Worm (Caenorhabditis elegans): ENCODE measurements around the gene M163.9.

The M163.9 gene

ce11 chrX:14473740-14474139 is 4.4 kb downstream of the M163.9 start, which contains the start of gene M163.5:
Gene M163.5, plus strand, starts transcription at chrX:14474040.
- no peak for TF ChIP-seq T26A8.4 (GFP tag; IDR thresholded peaks at IDR 0.05)
- TF ChIP-seq lin-15B (tag; optimal IDR thresholded peaks at IDR 0.05): no peak
- no peak for TF ChIP-seq php-3 (GFP tag; IDR thresholded peaks at IDR 0.05)
- no peak for TF ChIP-seq nhr-48 (tag; optimal IDR thresholded peaks at IDR 0.05)
- TF ChIP-seq hlh-11 (tag; optimal IDR thresholded peaks at IDR 0.05): no peak
- TF ChIP-seq tra-1 (GFP tag; IDR thresholded peaks at IDR 0.05): no peak

DNA sequence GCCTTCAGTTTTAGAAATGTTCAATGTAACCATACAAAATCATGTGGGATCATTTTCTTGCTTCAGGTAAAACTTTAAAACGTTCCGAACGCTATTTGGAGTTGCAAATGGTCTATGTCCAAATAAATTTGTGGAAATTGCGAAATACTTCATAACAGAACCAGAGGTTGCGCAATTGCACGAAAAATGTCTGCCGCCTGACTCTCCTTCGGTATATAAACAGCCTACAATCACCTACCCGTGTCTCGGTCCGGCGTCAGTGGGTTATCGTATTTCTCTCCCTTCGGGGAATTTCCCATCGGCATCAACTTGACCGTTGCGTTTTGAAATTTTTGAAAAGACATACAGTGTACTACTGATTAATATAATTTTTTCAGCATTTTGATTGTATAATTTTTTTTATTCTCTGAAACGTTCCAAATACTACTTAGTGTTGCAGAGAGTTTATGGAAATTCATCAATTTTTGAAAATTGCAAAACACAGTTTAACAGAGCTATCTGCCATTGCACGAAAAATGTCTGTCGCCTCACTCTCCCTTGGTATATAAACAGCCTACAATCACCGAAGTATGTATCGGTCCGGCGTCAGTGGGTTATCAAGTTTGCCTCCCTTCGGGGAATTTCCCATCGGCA is 7.4 kb downstream of the M163.9 start:
- TF ChIP-seq ceh-62 (tag; optimal IDR thresholded peaks at IDR 0.05) (no peak), rbr-2 (tag; optimal IDR thresholded peaks at IDR 0.05) (peak; percentile 59), aha-1 (tag) (peak; percentile 85), Y105C5A.15 (GFP tag; IDR thresholded peaks at IDR 0.05) (0 out of 2 replicates have a peak, but pooled peaks have one; percentile 36), nhr-28 (tag; optimal IDR thresholded peaks at IDR 0.05) (peak; percentile 52), saeg-2 (GFP tag; IDR thresholded peaks at IDR 0.05) (no peak), egl-43 (GFP tag; IDR thresholded peaks at IDR 0.05) (no peak; the same call in 1 of the 2 replicates), nhr-42 (GFP tag; IDR thresholded peaks at IDR 0.05) (0 out of 2 replicates have a peak, but pooled peaks have one; percentile 57), pqm-1 (tag; optimal IDR thresholded peaks at IDR 0.05) (no peak), ctbp-1 (GFP tag; IDR thresholded peaks at IDR 0.05) (peak; percentile 60; the same call in 1 of the 2 replicates), lir-3 (tag; optimal IDR thresholded peaks at IDR 0.05) (peak; percentile 28), daf-19 (GFP tag; conservative IDR thresholded peaks at IDR 0.05) (0 out of 2 replicates have a peak, but pooled peaks have one; percentile 12), pha-4 (GFP tag; IDR thresholded peaks at IDR 0.05) (peak; percentile 76; the same call in 1 of the 2 replicates), pha-4 (tag; optimal IDR thresholded peaks at IDR 0.05) (no peak), F10B5.3 (tag; optimal IDR thresholded peaks at IDR 0.05) (peak; percentile 11), nhr-237 (tag; optimal IDR thresholded peaks at IDR 0.05) (no peak), Y5F2A.4 (GFP tag; optimal IDR thresholded peaks at IDR 0.05) (peak; percentile 38), fos-1 (tag; optimal IDR thresholded peaks at IDR 0.05) (no peak), ztf-7 (tag; optimal IDR thresholded peaks at IDR 0.05) (peak; percentile 92), cey-2 (tag; optimal IDR thresholded peaks at IDR 0.05; ENCODE audit: borderline replicate concordance, insufficient read depth) (no peak), nhr-25 (tag; optimal IDR thresholded peaks at IDR 0.05; ENCODE audit: borderline replicate concordance, insufficient read depth) (no peak), daf-16 (GFP tag; optimal IDR thresholded peaks at IDR 0.05) (peak in 1 of 2 experiments; percentile 47), daf-16 (tag; optimal IDR thresholded peaks at IDR 0.05) (peak; percentile 78), nhr-76 (tag; optimal IDR thresholded peaks at IDR 0.05) (no peak), ceh-44 (GFP tag; IDR thresholded peaks at IDR 0.05) (no peak), zfp-3 (GFP tag; conservative IDR thresholded peaks at IDR 0.05) (no peak; the same call in 1 of the 2 replicates), T26A8.4 (GFP tag; IDR thresholded peaks at IDR 0.05) (0 out of 2 replicates have a peak, but pooled peaks have one; percentile 67), unc-130 (GFP tag; optimal IDR thresholded peaks at IDR 0.05) (no peak), dpl-1 (GFP tag; optimal IDR thresholded peaks at IDR 0.05) (no peak), ceh-20 (GFP tag; IDR thresholded peaks at IDR 0.05) (no peak; the same call in 1 of the 2 replicates), set-16 (GFP tag; IDR thresholded peaks at IDR 0.05) (no peak), php-3 (GFP tag; IDR thresholded peaks at IDR 0.05) (peak; percentile 61; the same call in 1 of the 2 replicates), F49E8.2 (tag; optimal IDR thresholded peaks at IDR 0.05; ENCODE audit: borderline replicate concordance) (no peak), duxl-1 (tag; optimal IDR thresholded peaks at IDR 0.05; ENCODE audit: poor library complexity) (peak; percentile 88), unc-62 (GFP tag; optimal IDR thresholded peaks at IDR 0.05 in 1 of 2) (no peak), unc-62 (tag; optimal IDR thresholded peaks at IDR 0.05) (no peak), spr-1 (tag; optimal IDR thresholded peaks at IDR 0.05) (peak; percentile 41), F37D6.2 (tag; optimal IDR thresholded peaks at IDR 0.05) (no peak), T20F7.1 (GFP tag; optimal IDR thresholded peaks at IDR 0.05) (peak; percentile 23), hlh-30 (tag; optimal IDR thresholded peaks at IDR 0.05; ENCODE audit: insufficient read depth) (peak; percentile 61), hif-1 (tag; optimal IDR thresholded peaks at IDR 0.05) (no peak), zip-11 (GFP tag; IDR thresholded peaks at IDR 0.05) (no peak), tag-97 (GFP tag; IDR thresholded peaks at IDR 0.05) (0 out of 2 replicates have a peak, but pooled peaks have one; percentile 47), lin-29 (GFP tag; IDR thresholded peaks at IDR 0.05) (0 out of 2 replicates have a peak, but pooled peaks have one; percentile 44)
